Worm (Caenorhabditis elegans): ENCODE results near the gene T01H3.2.

- TF ChIP-seq ama-1 (optimal IDR thresholded peaks at IDR 0.05) (no peak), nhr-11 (tag; optimal IDR thresholded peaks at IDR 0.05) (no peak), nhr-10 (tag; optimal IDR thresholded peaks at IDR 0.05) (no peak), mab-5 (tag; optimal IDR thresholded peaks at IDR 0.05) (no peak), nhr-25 (tag; optimal IDR thresholded peaks at IDR 0.05) (no peak), ceh-16 (tag; optimal IDR thresholded peaks at IDR 0.05) (no peak), nhr-12 (tag; optimal IDR thresholded peaks at IDR 0.05) (no peak), unc-39 (tag; optimal IDR thresholded peaks at IDR 0.05) (no peak), nhr-237 (tag; optimal IDR thresholded peaks at IDR 0.05) (no peak), unc-55 (GFP tag; optimal IDR thresholded peaks at IDR 0.05) (no peak), nhr-21 (tag; optimal IDR thresholded peaks at IDR 0.05) (no peak)
Observed at ce11 chrII:7855619-7856018, 22.2 kb downstream of the T01H3.2 start, which contains the start of gene mdmh-35.

Data from whole organism, L2 larva.